Fruit fly (Drosophila melanogaster) whole organism, embryonic: Measurements from ENCODE around the gene CG46310.

Source experiments
- ATbp ChIP-seq: fragments of 200-800 bp; sonication (Bioruptor generic); optimal IDR thresholded peaks from 2 replicates; lab custom pipeline; 2017; ENCODE audit warnings: missing biosample characterization, mild to moderate bottlenecking, missing genetic modification characterization, missing genetic modification reagents
- Adf1 ChIP-seq: fragments of 200-800 bp; sonication (Bioruptor generic); IDR thresholded peaks from 2 replicates; pipeline ENCODE4 v1.3.6; 2022; ENCODE audit warnings: missing biosample characterization, missing genetic modification characterization
- CG10321 ChIP-seq: fragments of 200-800 bp; sonication (Bioruptor generic); IDR thresholded peaks from 2 replicates; pipeline ENCODE4 v1.3.6; 2022; ENCODE audit warnings: missing biosample characterization, missing genetic modification characterization
- CG11695 ChIP-seq: fragments of 200-800 bp; sonication (Bioruptor generic); IDR thresholded peaks from 3 replicates; pipeline ENCODE4 v1.3.6; 2022; ENCODE audit warnings: missing biosample characterization, missing genetic modification characterization
- CG12219 ChIP-seq: fragments of 200-800 bp; sonication (Bioruptor generic); optimal IDR thresholded peaks from 3 replicates; lab custom pipeline; 2018; ENCODE audit warnings: missing biosample characterization, mild to moderate bottlenecking, missing genetic modification characterization
- CG13296 ChIP-seq: fragments of 200-800 bp; sonication (Bioruptor generic); optimal IDR thresholded peaks from 3 replicates; lab custom pipeline; 2018; ENCODE audit warnings: missing biosample characterization, mild to moderate bottlenecking, missing genetic modification characterization
- CG15479 ChIP-seq: fragments of 200-800 bp; sonication (Bioruptor generic); optimal IDR thresholded peaks from 3 replicates; lab custom pipeline; 2019; ENCODE audit warnings: missing biosample characterization, mild to moderate bottlenecking, missing genetic modification characterization, moderate library complexity
- CG16813 ChIP-seq: fragments of 200-800 bp; sonication (Bioruptor generic); IDR thresholded peaks from 3 replicates; pipeline ENCODE4 v1.3.6; 2022; ENCODE audit warnings: missing biosample characterization, missing genetic modification characterization; ENCODE audit not compliant: partially characterized antibody
- CG17359 ChIP-seq: fragments of 200-800 bp; sonication (Bioruptor generic); optimal IDR thresholded peaks from 3 replicates; lab custom pipeline; 2018; ENCODE audit warnings: missing biosample characterization, mild to moderate bottlenecking, missing genetic modification characterization, moderate library complexity
- CG17829 ChIP-seq: fragments of 200-800 bp; optimal IDR thresholded peaks from 2 replicates; lab custom pipeline; 2019; ENCODE audit warnings: missing biosample characterization, mild to moderate bottlenecking, missing genetic modification characterization, moderate library complexity
- CG18011 ChIP-seq: fragments of 200-800 bp; sonication (Bioruptor generic); optimal IDR thresholded peaks from 2 replicates; lab custom pipeline; 2017; ENCODE audit warnings: missing biosample characterization, missing genetic modification characterization, mild to moderate bottlenecking, moderate library complexity, missing genotype
- CG2678 ChIP-seq: fragments of 200-800 bp; sonication (Bioruptor generic); optimal IDR thresholded peaks from 3 replicates; lab custom pipeline; 2019; ENCODE audit warnings: missing biosample characterization, mild to moderate bottlenecking, missing genetic modification characterization, moderate library complexity
- CG2889 ChIP-seq: fragments of 200-800 bp; sonication (Bioruptor generic); IDR thresholded peaks from 3 replicates; pipeline ENCODE4 v1.3.6; 2022; ENCODE audit warnings: missing biosample characterization, missing genetic modification characterization
- CG3847 ChIP-seq: fragments of 200-800 bp; sonication (Bioruptor generic); IDR thresholded peaks from 2 replicates; pipeline ENCODE4 v1.3.6; 2022; ENCODE audit warnings: missing biosample characterization, missing genetic modification characterization
- CG4282 ChIP-seq: fragments of 200-800 bp; sonication (Bioruptor generic); optimal IDR thresholded peaks from 2 replicates; lab custom pipeline; 2016; ENCODE audit warnings: missing biosample characterization, missing genetic modification characterization
- CG7372 ChIP-seq: fragments of 200-800 bp; sonication (Bioruptor generic); IDR thresholded peaks from 2 replicates; pipeline ENCODE4 v1.3.6; 2022; ENCODE audit warnings: missing biosample characterization, missing genetic modification characterization
- CG9876 ChIP-seq: fragments of 200-800 bp; sonication (Bioruptor generic); optimal IDR thresholded peaks from 2 replicates; lab custom pipeline; 2016; ENCODE audit warnings: missing biosample characterization, missing genetic modification characterization
- CoRest ChIP-seq: fragments of 200-800 bp; sonication (Bioruptor generic); optimal IDR thresholded peaks from 3 replicates; lab custom pipeline; 2018; ENCODE audit warnings: missing biosample characterization, mild to moderate bottlenecking, missing genetic modification characterization, moderate library complexity
- D ChIP-seq, 2 experiments: fragments of 200-800 bp in 1 of 2; fragments of >200 bp in 1 of 2; sonication (Bioruptor generic) in 1 of 2; optimal IDR thresholded peaks; 2 replicates in 1 of 2; 3 replicates in 1 of 2; lab custom pipeline; 2017; ENCODE audit warnings: mild to moderate bottlenecking in 1 of 2, missing biosample characterization in 1 of 2, missing genetic modification characterization in 1 of 2, missing genetic modification reagents in 1 of 2
- HLH3B ChIP-seq: fragments of 200-800 bp; sonication (Bioruptor generic); IDR thresholded peaks from 2 replicates; pipeline ENCODE4 v1.3.6; 2022; ENCODE audit warnings: missing biosample characterization, missing genetic modification characterization
- HLHmδ ChIP-seq: fragments of 200-800 bp; sonication (Bioruptor generic); optimal IDR thresholded peaks from 2 replicates; lab custom pipeline; 2018; ENCODE audit warnings: missing biosample characterization, mild to moderate bottlenecking, missing genetic modification characterization, moderate library complexity
- Hey ChIP-seq: fragments of 200-800 bp; sonication (Bioruptor generic); optimal IDR thresholded peaks from 3 replicates; lab custom pipeline; 2018; ENCODE audit warnings: missing biosample characterization, mild to moderate bottlenecking, missing genetic modification characterization
- Nf-YC ChIP-seq: fragments of 200-800 bp; optimal IDR thresholded peaks from 3 replicates; lab custom pipeline; 2019; ENCODE audit warnings: missing biosample characterization, mild to moderate bottlenecking, missing genetic modification characterization, moderate library complexity
- Opbp ChIP-seq: fragments of 200-800 bp; sonication (Bioruptor generic); IDR thresholded peaks from 3 replicates; pipeline ENCODE4 v1.3.6; 2022; ENCODE audit warnings: missing biosample characterization, missing genetic modification characterization; ENCODE audit not compliant: partially characterized antibody
- Rfx ChIP-seq: fragments of 200-800 bp; sonication (Bioruptor generic); IDR thresholded peaks from 2 replicates; pipeline ENCODE4 v1.3.6; 2022; ENCODE audit warnings: missing biosample characterization, missing genetic modification characterization
- al ChIP-seq: fragments of 200-800 bp; sonication (Bioruptor generic); IDR thresholded peaks from 2 replicates; pipeline ENCODE4 v1.3.6; 2022; ENCODE audit warnings: missing biosample characterization, missing genetic modification characterization
- ara ChIP-seq: fragments of 200-800 bp; sonication (Bioruptor generic); IDR thresholded peaks from 2 replicates; pipeline ENCODE4 v1.3.6; 2022; ENCODE audit warnings: missing biosample characterization, missing genetic modification characterization
- bsh ChIP-seq, 2 experiments: fragments of 200-800 bp; sonication (Bioruptor generic); optimal IDR thresholded peaks; 2 replicates each; lab custom pipeline; 2017 to 2018; ENCODE audit warnings: mild to moderate bottlenecking in 2 of 2, missing biosample characterization in 2 of 2, missing genetic modification characterization in 2 of 2, moderate library complexity in 1 of 2
- cad ChIP-seq: fragments of >200 bp; optimal IDR thresholded peaks from 2 replicates; lab custom pipeline; 2017; ENCODE audit warnings: missing biosample characterization, missing genetic modification characterization
- ci ChIP-seq: fragments of 200-800 bp; sonication (Bioruptor generic); IDR thresholded peaks from 3 replicates; pipeline ENCODE4 v1.3.6; 2022; ENCODE audit warnings: missing biosample characterization, missing genetic modification characterization
- dm ChIP-seq: fragments of 200-800 bp; sonication (Bioruptor generic); optimal IDR thresholded peaks from 3 replicates; lab custom pipeline; 2016; ENCODE audit warnings: missing biosample characterization, missing genetic modification characterization
- en ChIP-seq: fragments of 200-800 bp; sonication (Bioruptor generic); optimal IDR thresholded peaks from 2 replicates; lab custom pipeline; 2016; ENCODE audit warnings: missing biosample characterization, missing genetic modification characterization
- fd64A ChIP-seq: fragments of 200-800 bp; sonication (Bioruptor generic); optimal IDR thresholded peaks from 3 replicates; lab custom pipeline; 2018; ENCODE audit warnings: missing biosample characterization, mild to moderate bottlenecking, missing genetic modification characterization
- gcm ChIP-seq: fragments of 200-800 bp; sonication (Bioruptor generic); optimal IDR thresholded peaks from 2 replicates; lab custom pipeline; 2019; ENCODE audit warnings: missing biosample characterization, mild to moderate bottlenecking, missing genetic modification characterization, moderate library complexity
- hkb ChIP-seq, 2 experiments: fragments of 200-800 bp in 1 of 2; fragments of >200 bp in 1 of 2; sonication (Bioruptor generic) in 1 of 2; IDR thresholded peaks in 1 of 2; optimal IDR thresholded peaks in 1 of 2; 2 replicates each; pipeline versions ENCODE4 v1.3.6 to Lab custom; 2017 to 2022; ENCODE audit warnings: missing biosample characterization in 1 of 2, missing genetic modification characterization in 1 of 2
- lbe ChIP-seq: fragments of 200-800 bp; sonication (Bioruptor generic); optimal IDR thresholded peaks from 2 replicates; lab custom pipeline; 2016; ENCODE audit warnings: missing biosample characterization, mild to moderate bottlenecking, missing genetic modification characterization
- lmd ChIP-seq: fragments of 200-800 bp; sonication (Bioruptor generic); IDR thresholded peaks from 2 replicates; pipeline ENCODE4 v1.3.6; 2022; ENCODE audit warnings: missing biosample characterization, missing genetic modification characterization
- mirr ChIP-seq: fragments of 200-800 bp; sonication (Bioruptor generic); optimal IDR thresholded peaks from 3 replicates; lab custom pipeline; 2018; ENCODE audit warnings: missing biosample characterization, mild to moderate bottlenecking, missing genetic modification characterization
- nerfin-2 ChIP-seq: fragments of 200-800 bp; sonication (Bioruptor generic); IDR thresholded peaks from 2 replicates; pipeline ENCODE4 v1.3.6; 2022; ENCODE audit warnings: missing biosample characterization, missing genetic modification characterization; ENCODE audit not compliant: partially characterized antibody
- odd ChIP-seq: fragments of 200-800 bp; sonication (Bioruptor generic); optimal IDR thresholded peaks from 2 replicates; lab custom pipeline; 2017; ENCODE audit warnings: missing biosample characterization, mild to moderate bottlenecking, missing genetic modification characterization
- seq ChIP-seq: fragments of 200-800 bp; sonication (Bioruptor generic); IDR thresholded peaks from 2 replicates; pipeline ENCODE4 v1.3.6; 2022; ENCODE audit warnings: missing biosample characterization, missing genetic modification characterization
- sna ChIP-seq: fragments of 200-800 bp; sonication (Bioruptor generic); IDR thresholded peaks from 2 replicates; pipeline ENCODE4 v1.3.6; 2022; ENCODE audit warnings: missing biosample characterization, missing genetic modification characterization; ENCODE audit not compliant: partially characterized antibody
- sug ChIP-seq: fragments of 200-800 bp; optimal IDR thresholded peaks from 2 replicates; lab custom pipeline; 2019; ENCODE audit warnings: missing biosample characterization, mild to moderate bottlenecking, missing genetic modification characterization, moderate library complexity
- tll ChIP-seq, 2 experiments: fragments of 200-800 bp in 1 of 2; fragments of >200 bp in 1 of 2; sonication (Bioruptor generic) in 1 of 2; optimal IDR thresholded peaks; 2 replicates each; lab custom pipeline; 2017 to 2019; ENCODE audit warnings: missing biosample characterization in 2 of 2, missing genetic modification characterization in 2 of 2, mild to moderate bottlenecking in 1 of 2, moderate library complexity in 1 of 2
- vvl ChIP-seq: fragments of 200-800 bp; sonication (Bioruptor generic); IDR thresholded peaks from 2 replicates; pipeline ENCODE4 v1.3.6; 2022; ENCODE audit warnings: missing biosample characterization, missing genetic modification characterization
- zen ChIP-seq: fragments of 200-800 bp; sonication (Bioruptor generic); optimal IDR thresholded peaks from 3 replicates; lab custom pipeline; 2018; ENCODE audit warnings: missing biosample characterization, mild to moderate bottlenecking, missing genetic modification characterization, moderate library complexity
- zfh1 ChIP-seq: fragments of 200-800 bp; sonication (Bioruptor generic); IDR thresholded peaks from 3 replicates; pipeline ENCODE4 v1.3.6; 2022; ENCODE audit warnings: missing biosample characterization, missing genetic modification characterization

Gene CG46310

dm6 chr3R:23195711-23196110, 22.0 kb downstream of the CG46310 start:
- peak; percentile 83 for TF ChIP-seq cad (GFP tag; lab: Kevin White, UChicago)
- TF ChIP-seq CG2678 (tag; lab: Kevin White, UChicago), result no peak
- TF ChIP-seq ara (GFP tag; lab: Robert Waterston, UW), result no peak
- peak; percentile 93 for TF ChIP-seq zen (tag; lab: Kevin White, UChicago)
- no peak for TF ChIP-seq CG4282 (GFP tag; lab: Kevin White, UChicago)
- no peak for TF ChIP-seq CG9876
- no peak for TF ChIP-seq lmd (GFP tag; lab: Robert Waterston, UW)
- peak in 1 of 2 experiments; percentile 99 for TF ChIP-seq tll (GFP tag; optimal IDR thresholded peaks at IDR 0.05; lab: Kevin White, UChicago)
- TF ChIP-seq D (optimal IDR thresholded peaks at IDR 0.05; lab: Kevin White, UChicago), result peak; percentile 66
- no peak for TF ChIP-seq D (GFP tag; optimal IDR thresholded peaks at IDR 0.05; lab: Kevin White, UChicago)
- TF ChIP-seq, all 482 proteins: peak for 4

- TF ChIP-seq CG11695 (GFP tag; lab: Robert Waterston, UW) (no peak), Opbp (GFP tag; lab: Robert Waterston, UW) (peak; percentile 55; the same call in 1 of the 3 replicates), mirr (GFP tag; lab: Kevin White, UChicago) (peak; percentile 42), Hey (tag; lab: Kevin White, UChicago) (no peak), CG13296 (GFP tag; lab: Kevin White, UChicago) (no peak), CG18011 (GFP tag; lab: Kevin White, UChicago) (no peak), Adf1 (peak; percentile 99), CG10321 (peak; percentile 98), HLH3B (GFP tag; lab: Robert Waterston, UW) (peak; percentile 30; the same call in 1 of the 2 replicates), bsh (GFP tag; optimal IDR thresholded peaks at IDR 0.05; lab: Kevin White, UChicago) (peak in 1 of 2 experiments; percentile 7), CG7372 (no peak), nerfin-2 (GFP tag; lab: Robert Waterston, UW) (no peak), CG17829 (tag; lab: Kevin White, UChicago) (peak; percentile 41), dm (GFP tag; lab: Kevin White, UChicago) (no peak), al (GFP tag; lab: Robert Waterston, UW) (no peak), fd64A (GFP tag; lab: Kevin White, UChicago) (peak; percentile 31), sna (peak; percentile 37; the same call in 1 of the 2 replicates), en (GFP tag; lab: Kevin White, UChicago) (no peak), sug (tag; lab: Kevin White, UChicago) (no peak), Nf-YC (peak; percentile 98), hkb (optimal IDR thresholded peaks at IDR 0.05; lab: Kevin White, UChicago) (no peak), hkb (GFP tag; IDR thresholded peaks at IDR 0.05; lab: Robert Waterston, UW) (0 out of 2 replicates have a peak, but pooled peaks have one; percentile 57), odd (GFP tag; lab: Kevin White, UChicago) (peak; percentile 6), vvl (GFP tag; lab: Robert Waterston, UW) (peak; percentile 76; the same call in 1 of the 2 replicates), Rfx (peak; percentile 35; the same call in 1 of the 2 replicates), HLHmδ (GFP tag; lab: Kevin White, UChicago) (peak; percentile 82), gcm (GFP tag; lab: Kevin White, UChicago) (peak; percentile 30), CG16813 (GFP tag; lab: Robert Waterston, UW) (no peak), seq (peak; percentile 83; the same call in 1 of the 2 replicates), lbe (peak; percentile 7), CG3847 (GFP tag; lab: Robert Waterston, UW) (no peak), CG17359 (tag; lab: Kevin White, UChicago) (no peak), ci (GFP tag; lab: Robert Waterston, UW) (peak; percentile 86), CG15479 (GFP tag; lab: Kevin White, UChicago) (peak; percentile 75), zfh1 (GFP tag; lab: Robert Waterston, UW) (peak; percentile 25; the same call in 1 of the 3 replicates), ATbp (no peak), CG2889 (GFP tag; lab: Robert Waterston, UW) (no peak), CG12219 (GFP tag; lab: Kevin White, UChicago) (peak; percentile 7), CoRest (tag; lab: Kevin White, UChicago) (peak; percentile 23)
These were observed 27.4 kb downstream of the CG46310 start for dm6 chr3R:23201122-23201521.
